Worm (Caenorhabditis elegans) whole organism, L2 larva: ENCODE data around the gene cyp-34A8.

Experiments
- R02D3.7 ChIP-seq: fragments of 150-350 bp; optimal IDR thresholded peaks from 2 replicates; lab custom pipeline; 2014; ENCODE audit warnings: missing biosample characterization, missing genetic modification characterization
- alr-1 ChIP-seq: fragments of 150-350 bp; optimal IDR thresholded peaks from 2 replicates; lab custom pipeline; 2014; ENCODE audit warnings: missing biosample characterization, missing genetic modification characterization
- ama-1 ChIP-seq: fragments of 150-350 bp; optimal IDR thresholded peaks from 2 replicates; lab custom pipeline; 2018; ENCODE audit warnings: inconsistent platforms
- ceh-82 ChIP-seq: fragments of 150-350 bp; optimal IDR thresholded peaks from 2 replicates; lab custom pipeline; 2014; ENCODE audit warnings: missing biosample characterization, missing genetic modification characterization
- lin-11 ChIP-seq: fragments of 150-350 bp; sonication (generic microtip); optimal IDR thresholded peaks from 2 replicates; lab custom pipeline; 2014; ENCODE audit warnings: missing biosample characterization, missing genetic modification characterization, inconsistent platforms, mixed read lengths
- lin-39 ChIP-seq: fragments of 150-350 bp; optimal IDR thresholded peaks from 2 replicates; lab custom pipeline; 2014; ENCODE audit warnings: missing biosample characterization, missing genetic modification reagents, missing genetic modification characterization
- lsy-2 ChIP-seq, 2 experiments: fragments of 150-350 bp in 1 of 2; sonication (generic microtip) in 1 of 2; optimal IDR thresholded peaks; 2 replicates each; lab custom pipeline; 2014 to 2017; ENCODE audit warnings: missing biosample characterization in 2 of 2, missing genetic modification characterization in 2 of 2
- nhr-21 ChIP-seq: fragments of 150-350 bp; optimal IDR thresholded peaks from 2 replicates; lab custom pipeline; 2014; ENCODE audit warnings: missing biosample characterization, missing genetic modification characterization
- nhr-23 ChIP-seq: fragments of 150-350 bp; optimal IDR thresholded peaks from 2 replicates; lab custom pipeline; 2014; ENCODE audit warnings: missing biosample characterization, missing genetic modification reagents, missing genetic modification characterization
- nhr-6 ChIP-seq: fragments of 150-350 bp; optimal IDR thresholded peaks from 2 replicates; lab custom pipeline; 2014; ENCODE audit warnings: missing biosample characterization, missing genetic modification characterization
- skn-1 ChIP-seq: sonication (generic microtip); optimal IDR thresholded peaks from 2 replicates; lab custom pipeline; 2017; ENCODE audit warnings: missing biosample characterization, missing genetic modification characterization
- sma-9 ChIP-seq, 2 experiments: fragments of 150-350 bp in 1 of 2; sonication (generic microtip) in 1 of 2; optimal IDR thresholded peaks; 2 replicates each; lab custom pipeline; 2014 to 2016; ENCODE audit warnings: missing genetic modification characterization in 2 of 2, mild to moderate bottlenecking in 1 of 2, missing biosample characterization in 1 of 2, missing compliant biosample characterization in 1 of 2, missing genetic modification reagents in 1 of 2, moderate library complexity in 1 of 2
- unc-62 ChIP-seq: fragments of 150-350 bp; optimal IDR thresholded peaks from 2 replicates; lab custom pipeline; 2014; ENCODE audit warnings: missing biosample characterization, missing genetic modification reagents, missing genetic modification characterization

DNA sequence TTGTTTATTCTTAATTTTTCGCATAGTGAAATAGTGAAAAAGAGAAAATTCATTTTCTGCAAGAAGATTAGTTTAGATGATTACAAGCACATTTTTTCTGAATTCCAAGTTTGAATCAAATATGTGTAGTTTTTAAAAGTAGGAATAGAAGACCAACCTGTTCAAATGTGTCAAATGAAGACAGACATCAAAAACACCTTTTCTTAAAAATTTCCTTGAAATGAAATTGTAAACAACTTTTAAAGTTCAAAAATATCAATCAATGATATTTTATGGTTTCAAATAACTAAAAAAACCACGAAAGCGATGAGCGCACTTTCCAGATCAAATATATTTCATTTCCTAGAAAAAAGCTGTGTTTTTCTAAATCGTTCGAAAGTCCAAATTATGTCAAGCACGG lies 14.1 kb upstream of the cyp-34A8 start, which contains the start of gene nlp-30:
- TF ChIP-seq lsy-2 (tag; optimal IDR thresholded peaks at IDR 0.05; lab: Kevin White, UChicago): no peak
- TF ChIP-seq unc-62 (GFP tag; lab: Kevin White, UChicago): no peak
- TF ChIP-seq R02D3.7 (tag; lab: Kevin White, UChicago): no peak
- TF ChIP-seq nhr-23 (tag; lab: Kevin White, UChicago): no peak
- TF ChIP-seq alr-1 (tag; lab: Kevin White, UChicago): no peak
- no peak for TF ChIP-seq nhr-6 (tag; lab: Kevin White, UChicago)
- TF ChIP-seq lin-11 (tag; lab: Kevin White, UChicago): no peak
- TF ChIP-seq ama-1 (lab: Kevin White, UChicago): no peak
- no peak for TF ChIP-seq lin-39 (tag; lab: Kevin White, UChicago)
- no peak for TF ChIP-seq skn-1 (tag; lab: Kevin White, UChicago)
- no peak for TF ChIP-seq sma-9 (GFP tag; optimal IDR thresholded peaks at IDR 0.05; lab: Kevin White, UChicago)
- no peak for TF ChIP-seq sma-9 (tag; optimal IDR thresholded peaks at IDR 0.05; lab: Kevin White, UChicago)
- no peak for TF ChIP-seq ceh-82 (tag; lab: Kevin White, UChicago)
- TF ChIP-seq nhr-21 (tag; lab: Kevin White, UChicago): no peak
